Worm (Caenorhabditis elegans) whole organism, dauer: ENCODE data around the gene T01G5.7.

Experiments used
- unc-62 ChIP-seq: sonication (generic microtip); optimal IDR thresholded peaks from 2 replicates; lab custom pipeline; 2017; ENCODE audit warnings: missing biosample characterization, missing genetic modification reagents, missing genetic modification characterization

T01G5.7 gene

DNA sequence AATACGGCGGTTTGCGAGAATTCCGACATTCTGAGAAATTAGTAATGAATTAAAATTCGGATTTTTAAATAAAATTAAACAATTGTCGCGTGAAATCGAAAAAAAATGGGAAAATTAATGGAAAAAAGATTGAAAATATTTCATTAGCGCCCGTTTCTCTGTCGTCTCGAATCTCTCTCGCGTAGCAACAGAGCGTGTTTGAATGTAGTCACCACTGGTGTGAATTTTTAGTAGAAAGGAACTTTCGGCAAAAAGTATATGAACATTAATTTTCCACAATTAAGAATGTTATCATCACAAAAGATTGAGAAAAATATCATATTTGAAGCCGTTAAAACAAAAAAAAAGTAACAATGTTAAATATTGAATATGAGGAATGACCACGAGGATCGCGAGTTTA is 25.0 kb downstream of the T01G5.7 start, which contains the start of gene aipl-1:
Gene aipl-1 (minus strand): TSS at position 30 of the 400 bp plus-strand sequence.
- TF ChIP-seq unc-62 (GFP tag; lab: Kevin White, UChicago) = no peak

DNA sequence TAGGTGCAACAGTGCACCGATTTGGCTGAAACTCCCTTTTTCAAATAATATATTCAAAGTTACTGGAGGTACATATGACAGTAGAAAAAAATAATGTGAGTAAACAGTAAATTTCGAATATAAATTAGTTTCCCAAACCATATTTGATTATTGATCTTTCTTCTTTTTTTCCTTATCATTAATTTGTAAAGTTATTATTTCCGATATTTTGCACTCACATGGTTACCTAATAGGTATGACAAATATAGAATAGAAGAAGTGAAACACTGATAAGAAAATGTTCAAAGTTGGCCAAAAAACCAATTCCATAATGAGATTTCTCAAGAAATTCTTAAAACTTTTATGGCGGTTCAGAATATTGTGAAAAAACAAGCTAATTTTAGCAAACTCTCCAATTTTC is 28.1 kb downstream of the T01G5.7 start:
- no peak for TF ChIP-seq unc-62 (GFP tag; lab: Kevin White, UChicago)

- no peak for TF ChIP-seq unc-62 (GFP tag; lab: Kevin White, UChicago)
Observed at ce11 chrV:15140247-15140646, 28.5 kb downstream of the T01G5.7 start, which contains the start of gene K08F9.3. TSS of gene K08F9.3 (plus strand) at chrV:15140547.

ce11 chrV:15143285-15143684 is 31.5 kb downstream of the T01G5.7 start, which contains the start of gene K08F9.1:
TSS of gene K08F9.1 (minus strand) at chrV:15143385.
- no peak for TF ChIP-seq unc-62 (GFP tag; lab: Kevin White, UChicago)

ce11 chrV:15143798-15144197 is 32.0 kb downstream of the T01G5.7 start, which contains the start of gene K08F9.4:
TSS of gene K08F9.4 (plus strand) at chrV:15144019.
- no peak for TF ChIP-seq unc-62 (GFP tag; lab: Kevin White, UChicago)

DNA sequence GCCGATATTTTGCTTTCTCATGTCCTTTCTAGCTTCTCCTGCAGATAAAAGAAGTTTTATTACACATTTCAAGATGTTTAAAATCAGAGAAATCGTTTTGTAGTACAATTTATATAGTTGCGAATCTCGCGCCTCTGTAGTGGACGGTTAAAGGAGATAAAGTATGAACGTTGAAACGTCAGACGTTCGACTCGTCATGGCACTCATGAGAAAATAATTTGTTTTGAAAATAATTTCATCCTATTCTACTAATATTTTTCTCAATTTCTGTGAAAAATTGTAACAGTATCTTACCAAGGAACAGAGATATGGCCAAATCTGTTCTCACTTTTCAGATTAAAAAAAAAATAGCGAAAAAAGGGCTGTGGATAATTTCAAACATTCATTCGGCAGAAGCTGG is 36.0 kb downstream of the T01G5.7 start, which contains the start of gene T09F5.20:
Gene T09F5.20 (minus strand): TSS at position 101 of the 400 bp plus-strand sequence.
- TF ChIP-seq unc-62 (GFP tag; lab: Kevin White, UChicago) = no peak

ce11 chrV:15148800-15149199 is 37.0 kb downstream of the T01G5.7 start, which contains the start of gene T09F5.1:
TSS of gene T09F5.1 (plus strand) at chrV:15149100.
- no peak for TF ChIP-seq unc-62 (GFP tag; lab: Kevin White, UChicago)

DNA sequence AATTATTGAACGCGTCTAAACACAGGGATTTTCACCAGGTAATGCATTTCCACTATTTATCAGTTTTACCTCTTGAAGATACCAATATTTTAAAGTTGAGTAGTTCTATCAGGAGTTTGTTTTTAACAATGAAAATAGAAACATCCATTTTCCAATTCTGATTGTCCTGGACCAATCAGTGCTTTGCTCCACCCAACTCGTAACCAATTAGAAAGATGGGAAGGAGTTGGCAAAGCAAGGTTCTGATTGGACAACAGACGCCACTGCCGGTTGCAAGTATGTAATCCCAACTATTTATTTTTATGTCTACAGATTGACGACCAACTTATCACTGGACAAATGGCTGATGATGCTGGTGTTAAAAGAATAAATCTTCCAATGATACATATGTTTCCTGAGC is 38.4 kb downstream of the T01G5.7 start:
- TF ChIP-seq unc-62 (GFP tag; lab: Kevin White, UChicago) = no peak

- no peak for TF ChIP-seq unc-62 (GFP tag; lab: Kevin White, UChicago)
Observed at ce11 chrV:15150661-15151060, 38.9 kb downstream of the T01G5.7 start, which contains the start of gene T09F5.2. TSS of gene T09F5.2 (plus strand) at chrV:15150961.

DNA sequence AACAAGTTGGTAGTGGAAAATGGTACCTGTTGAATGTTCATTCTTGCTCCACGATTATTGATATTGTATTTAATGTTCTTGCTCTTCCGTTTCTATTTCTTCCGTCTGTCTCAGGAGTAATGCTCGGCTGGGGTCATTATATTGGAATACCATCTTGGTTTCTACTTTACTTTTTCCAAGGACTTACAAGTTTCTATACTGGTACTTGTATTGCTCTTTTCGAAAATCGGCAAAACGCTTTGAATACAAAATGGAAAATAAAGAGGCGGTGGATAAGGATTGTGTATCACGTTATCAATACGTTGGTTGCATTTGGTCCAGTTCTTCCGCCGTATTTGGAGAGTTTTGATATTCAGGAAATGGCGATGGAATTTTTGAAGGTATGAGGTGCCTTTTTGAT is 40.2 kb downstream of the T01G5.7 start:
- no peak for TF ChIP-seq unc-62 (GFP tag; lab: Kevin White, UChicago)

DNA sequence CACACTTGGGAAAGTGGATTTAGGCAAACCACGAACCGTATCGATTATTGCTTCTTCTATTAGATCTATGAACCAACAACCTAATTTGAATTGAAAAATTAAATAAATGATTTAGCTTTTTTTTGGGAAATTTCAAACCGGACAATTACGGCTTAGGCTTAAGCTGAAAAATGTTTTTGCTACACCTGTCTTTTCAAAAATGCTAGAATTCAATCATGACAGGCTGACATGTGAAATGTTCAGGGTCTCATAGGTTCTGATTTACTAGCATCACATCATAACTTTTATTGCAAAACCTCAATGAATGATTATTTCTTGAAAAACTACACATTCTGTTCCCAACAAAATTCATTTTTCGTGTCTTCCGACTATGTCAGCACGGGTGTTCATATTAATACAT is 41.5 kb downstream of the T01G5.7 start, which contains the start of gene srh-55:
Gene srh-55 (plus strand): TSS at position 301 of the 400 bp plus-strand sequence.
- TF ChIP-seq unc-62 (GFP tag; lab: Kevin White, UChicago) = no peak

DNA sequence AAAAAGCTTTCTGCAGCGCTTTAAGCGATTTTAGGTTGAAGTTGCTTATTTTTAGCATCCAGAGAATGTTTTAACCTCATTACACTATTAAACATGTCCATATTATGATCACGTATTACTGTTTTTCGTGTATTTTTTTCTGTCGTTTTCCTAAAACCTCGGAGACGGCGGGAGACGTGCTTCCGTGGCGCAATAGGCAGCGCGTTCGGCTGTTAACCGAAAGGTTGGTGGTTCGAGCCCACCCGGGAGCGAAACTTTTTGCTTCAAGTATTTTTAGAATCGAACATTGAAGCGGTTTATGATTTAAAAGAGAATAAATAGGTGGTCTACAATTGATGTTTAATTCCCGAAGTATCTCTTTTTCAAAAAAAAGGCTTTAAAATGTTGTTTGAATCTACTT is 44.7 kb downstream of the T01G5.7 start:
- TF ChIP-seq unc-62 (GFP tag; lab: Kevin White, UChicago) = no peak

ce11 chrV:15158691-15159090 is 46.9 kb downstream of the T01G5.7 start, which contains the start of gene str-45:
TSS of gene str-45 (plus strand) at chrV:15158991.
- TF ChIP-seq unc-62 (GFP tag; lab: Kevin White, UChicago) = no peak

- TF ChIP-seq unc-62 (GFP tag; lab: Kevin White, UChicago) = no peak
Observed at ce11 chrV:15162697-15163096, 50.9 kb downstream of the T01G5.7 start, which contains the start of gene srz-11. TSS of gene srz-11 (plus strand) at chrV:15163082.
